Worm (Caenorhabditis elegans): ENCODE measurements around the gene C25G6.1.

DNA sequence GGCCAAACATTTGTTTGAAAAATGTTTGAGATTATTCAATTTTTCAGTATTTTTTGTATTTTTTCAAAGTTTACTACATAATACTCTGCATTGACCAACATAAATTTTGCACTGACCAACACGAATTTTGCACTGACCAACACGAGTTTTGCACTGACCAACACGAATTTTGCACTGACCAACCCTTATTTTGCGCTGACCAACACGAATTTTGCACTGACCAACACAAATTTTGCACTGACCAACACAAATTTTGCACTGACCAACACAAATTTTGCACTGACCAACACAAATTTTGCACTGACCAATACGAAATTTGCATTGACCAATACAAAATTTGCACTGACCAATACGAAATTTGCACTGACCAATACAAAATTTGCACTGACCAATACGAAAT lies 22.2 kb downstream of the C25G6.1 start:
- no peak for TF ChIP-seq cnd-1 (tag; optimal IDR thresholded peaks at IDR 0.05)
- TF ChIP-seq nhr-12 (tag; optimal IDR thresholded peaks at IDR 0.05) = no peak
- no peak for TF ChIP-seq mep-1 (tag; optimal IDR thresholded peaks at IDR 0.05)
- no peak for TF ChIP-seq nhr-237 (tag; optimal IDR thresholded peaks at IDR 0.05)
- TF ChIP-seq mls-2 (tag; optimal IDR thresholded peaks at IDR 0.05) = no peak
- TF ChIP-seq blmp-1 (tag; optimal IDR thresholded peaks at IDR 0.05) = no peak
- TF ChIP-seq elt-3 (tag; optimal IDR thresholded peaks at IDR 0.05) = no peak
- no peak for TF ChIP-seq sptf-1 (tag; optimal IDR thresholded peaks at IDR 0.05)
- no peak for TF ChIP-seq snpc-4 (tag; optimal IDR thresholded peaks at IDR 0.05)
- TF ChIP-seq bed-3 (GFP tag; optimal IDR thresholded peaks at IDR 0.05) = no peak
- no peak for TF ChIP-seq M03D4.4 (tag; optimal IDR thresholded peaks at IDR 0.05)
- no peak for TF ChIP-seq lin-13 (tag; optimal IDR thresholded peaks at IDR 0.05)
- TF ChIP-seq mab-5 (tag; optimal IDR thresholded peaks at IDR 0.05) = no peak
